Fruit fly (Drosophila melanogaster) S2 (cell line): Measurements from ENCODE around the gene CG4362.

Source experiments
- CG8478 ChIP-seq: fragments of >200 bp; optimal IDR thresholded peaks from 2 replicates; lab custom pipeline; 2018
- CTCF ChIP-seq, 2 experiments: fragments of >200 bp; optimal IDR thresholded peaks; 2 replicates each; lab custom pipeline; 2018

DNA sequence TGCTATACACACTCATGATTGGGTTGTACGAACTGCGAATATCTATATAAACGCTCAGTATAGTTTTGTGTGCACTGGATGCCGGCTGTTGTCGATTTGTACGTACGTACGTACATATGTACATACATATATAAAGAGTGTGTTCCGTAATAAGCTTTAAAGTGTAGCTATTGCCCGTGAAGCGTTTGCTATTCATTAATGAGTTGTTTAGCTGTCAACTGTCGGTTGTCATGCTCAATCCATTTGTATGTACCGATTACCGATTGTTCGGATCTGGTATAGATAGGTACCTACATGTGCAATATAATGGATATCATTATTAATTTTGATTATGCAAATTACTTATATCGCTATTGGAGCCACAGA lies 45.4 kb downstream of the CG4362 start:
- TF ChIP-seq CTCF (optimal IDR thresholded peaks at IDR 0.05; lab: Kevin White, UChicago) (no peak), CG8478 (lab: Kevin White, UChicago) (no peak)
